Fruit fly (Drosophila melanogaster) whole organism, embryonic: Measurements from ENCODE around the gene CSN6.
A peak's percentile ranks its signal among the peaks of the same experiment; 100 is the strongest.

ENCODE experiments used
- ATbp ChIP-seq: fragments of 200-800 bp; sonication (Bioruptor generic); optimal IDR thresholded peaks from 2 replicates; lab custom pipeline; 2017; ENCODE audit warnings: missing biosample characterization, mild to moderate bottlenecking, missing genetic modification characterization, missing genetic modification reagents
- Aef1 ChIP-seq: fragments of 200-800 bp; sonication (Bioruptor generic); IDR thresholded peaks from 3 replicates; pipeline ENCODE4 v1.3.6; 2022; ENCODE audit warnings: missing biosample characterization, missing genetic modification characterization
- Asciz ChIP-seq: fragments of 200-800 bp; sonication (Bioruptor generic); optimal IDR thresholded peaks from 2 replicates; lab custom pipeline; 2017; ENCODE audit warnings: missing biosample characterization, mild to moderate bottlenecking, missing genetic modification characterization, missing genetic modification reagents
- CG10209 ChIP-seq: fragments of 200-800 bp; sonication (Bioruptor generic); optimal IDR thresholded peaks from 3 replicates; lab custom pipeline; 2017; ENCODE audit warnings: missing biosample characterization, mild to moderate bottlenecking, missing genetic modification characterization, missing genetic modification reagents
- CG11247 ChIP-seq: fragments of 200-800 bp; sonication (Bioruptor generic); IDR thresholded peaks from 2 replicates; pipeline ENCODE4 v1.3.6; 2022; ENCODE audit warnings: missing biosample characterization, missing genetic modification characterization
- CG11696 ChIP-seq: fragments of 200-800 bp; sonication (Bioruptor generic); IDR thresholded peaks from 2 replicates; pipeline ENCODE4 v1.3.6; 2022; ENCODE audit warnings: missing biosample characterization, missing genetic modification characterization
- CG12219 ChIP-seq: fragments of 200-800 bp; sonication (Bioruptor generic); optimal IDR thresholded peaks from 3 replicates; lab custom pipeline; 2018; ENCODE audit warnings: missing biosample characterization, mild to moderate bottlenecking, missing genetic modification characterization
- CG13287 ChIP-seq: fragments of 200-800 bp; sonication (Bioruptor generic); IDR thresholded peaks from 2 replicates; pipeline ENCODE4 v1.3.6; 2022; ENCODE audit warnings: missing biosample characterization, missing genetic modification characterization; ENCODE audit not compliant: partially characterized antibody
- CG14050 ChIP-seq: fragments of 200-800 bp; sonication (Bioruptor generic); IDR thresholded peaks from 3 replicates; pipeline ENCODE4 v1.3.6; 2022; ENCODE audit warnings: missing biosample characterization, missing genetic modification characterization
- CG14710 ChIP-seq: fragments of 200-800 bp; sonication (Bioruptor generic); optimal IDR thresholded peaks from 3 replicates; lab custom pipeline; 2019; ENCODE audit warnings: missing biosample characterization, mild to moderate bottlenecking, missing genetic modification characterization, moderate library complexity
- CG1529 ChIP-seq: fragments of 200-800 bp; sonication (Bioruptor generic); optimal IDR thresholded peaks from 3 replicates; lab custom pipeline; 2018; ENCODE audit warnings: missing biosample characterization, missing genetic modification characterization
- CG15514 ChIP-seq: fragments of 200-800 bp; sonication (Bioruptor generic); optimal IDR thresholded peaks from 3 replicates; lab custom pipeline; 2017; ENCODE audit warnings: missing biosample characterization, missing genetic modification characterization, mild to moderate bottlenecking, moderate library complexity, missing genetic modification reagents
- CG3281 ChIP-seq: fragments of 200-800 bp; sonication (Bioruptor generic); optimal IDR thresholded peaks from 3 replicates; lab custom pipeline; 2017; ENCODE audit warnings: missing biosample characterization, mild to moderate bottlenecking, missing genetic modification characterization
- CG4854 ChIP-seq: fragments of 200-800 bp; sonication (Bioruptor generic); optimal IDR thresholded peaks from 2 replicates; lab custom pipeline; 2016; ENCODE audit warnings: missing biosample characterization, missing genetic modification characterization, inconsistent platforms
- CG5180 ChIP-seq: fragments of 200-800 bp; sonication (Bioruptor generic); optimal IDR thresholded peaks from 3 replicates; lab custom pipeline; 2017; ENCODE audit warnings: missing biosample characterization, missing genetic modification characterization, mild to moderate bottlenecking, moderate library complexity, missing genetic modification reagents
- CG6175 ChIP-seq: fragments of 200-800 bp; sonication (Bioruptor generic); IDR thresholded peaks from 3 replicates; pipeline ENCODE4 v1.3.6; 2022; ENCODE audit warnings: missing biosample characterization, missing genetic modification characterization
- CG7963 ChIP-seq: fragments of 200-800 bp; sonication (Bioruptor generic); IDR thresholded peaks from 3 replicates; pipeline ENCODE4 v1.3.6; 2022; ENCODE audit warnings: missing biosample characterization, missing genetic modification characterization; ENCODE audit not compliant: partially characterized antibody
- CG9437 ChIP-seq: fragments of 200-800 bp; sonication (Bioruptor generic); optimal IDR thresholded peaks from 2 replicates; lab custom pipeline; 2018; ENCODE audit warnings: missing biosample characterization, mild to moderate bottlenecking, missing genetic modification characterization
- Dek ChIP-seq: fragments of 200-800 bp; sonication (Bioruptor generic); optimal IDR thresholded peaks from 3 replicates; lab custom pipeline; 2019; ENCODE audit warnings: missing biosample characterization, mild to moderate bottlenecking, missing genetic modification characterization, moderate library complexity
- Dll ChIP-seq: fragments of 200-800 bp; sonication (Bioruptor generic); IDR thresholded peaks from 4 replicates; pipeline ENCODE4 v1.3.6; 2022; ENCODE audit warnings: missing biosample characterization, missing genetic modification characterization; ENCODE audit not compliant: partially characterized antibody
- Doc3 ChIP-seq: fragments of 200-800 bp; sonication (Bioruptor generic); IDR thresholded peaks from 3 replicates; pipeline ENCODE4 v1.3.6; 2022; ENCODE audit warnings: missing biosample characterization, missing genetic modification characterization; ENCODE audit not compliant: partially characterized antibody
- Drgx ChIP-seq: fragments of 200-800 bp; sonication (Bioruptor generic); IDR thresholded peaks from 2 replicates; pipeline ENCODE4 v1.3.6; 2022; ENCODE audit warnings: missing biosample characterization, missing genetic modification characterization
- Ets65A ChIP-seq: fragments of 200-800 bp; sonication (Bioruptor generic); peaks from one replicate; lab custom pipeline; 2016; ENCODE audit warnings: missing biosample characterization, missing genetic modification characterization
- H2.0 ChIP-seq: fragments of 200-800 bp; sonication (Bioruptor generic); IDR thresholded peaks from 2 replicates; pipeline ENCODE4 v1.3.6; 2022; ENCODE audit warnings: missing biosample characterization, missing genetic modification characterization
- HmgD ChIP-seq: fragments of 200-800 bp; sonication (Bioruptor generic); optimal IDR thresholded peaks from 3 replicates; lab custom pipeline; 2016; ENCODE audit warnings: missing biosample characterization, missing genetic modification characterization
- Lim3 ChIP-seq: fragments of 200-800 bp; sonication (Bioruptor generic); IDR thresholded peaks from 2 replicates; pipeline ENCODE4 v1.3.6; 2022; ENCODE audit warnings: missing biosample characterization, missing genetic modification characterization
- Max ChIP-seq: fragments of 200-800 bp; sonication (Bioruptor generic); optimal IDR thresholded peaks from 2 replicates; lab custom pipeline; 2016; ENCODE audit warnings: missing biosample characterization, mild to moderate bottlenecking, missing genetic modification characterization
- Med ChIP-seq: fragments of 200-800 bp; sonication (Bioruptor generic); peaks from one replicate; lab custom pipeline; 2016; ENCODE audit warnings: missing biosample characterization, missing genetic modification characterization, mild to moderate bottlenecking, inconsistent platforms, moderate library complexity
- Pdp1 ChIP-seq, 2 experiments: fragments of 200-800 bp; sonication (Bioruptor generic); optimal IDR thresholded peaks; 3 replicates each; lab custom pipeline; 2016; ENCODE audit warnings: missing biosample characterization in 2 of 2, missing genetic modification characterization in 2 of 2, mild to moderate bottlenecking in 1 of 2, moderate library complexity in 1 of 2
- Spps ChIP-seq: fragments of 200-800 bp; sonication (Bioruptor generic); optimal IDR thresholded peaks from 2 replicates; lab custom pipeline; 2018; ENCODE audit warnings: missing biosample characterization, mild to moderate bottlenecking, missing genetic modification characterization
- Tbp ChIP-seq: fragments of >200 bp; optimal IDR thresholded peaks from 2 replicates; lab custom pipeline; 2018; ENCODE audit warnings: missing biosample characterization, missing genetic modification characterization
- Trl ChIP-seq, 3 experiments: fragments of >200 bp in 2 of 3; fragments of 200-800 bp in 1 of 3; sonication (Bioruptor generic) in 1 of 3; optimal IDR thresholded peaks; 2 replicates in 1 of 3; 3 replicates in 2 of 3; lab custom pipeline; 2016 to 2017; ENCODE audit warnings: missing biosample characterization in 1 of 3, missing genetic modification characterization in 1 of 3
- ash1 ChIP-seq: fragments of 200-800 bp; sonication (Bioruptor generic); optimal IDR thresholded peaks from 2 replicates; lab custom pipeline; 2018; ENCODE audit warnings: missing biosample characterization, mild to moderate bottlenecking, missing genetic modification characterization
- dm ChIP-seq: fragments of 200-800 bp; sonication (Bioruptor generic); optimal IDR thresholded peaks from 3 replicates; lab custom pipeline; 2016; ENCODE audit warnings: missing biosample characterization, missing genetic modification characterization
- fd3F ChIP-seq: fragments of 200-800 bp; sonication (Bioruptor generic); optimal IDR thresholded peaks from 2 replicates; lab custom pipeline; 2018; ENCODE audit warnings: missing biosample characterization, mild to moderate bottlenecking, missing genetic modification characterization, moderate library complexity
- fu2 ChIP-seq: fragments of 200-800 bp; sonication (Bioruptor generic); optimal IDR thresholded peaks from 2 replicates; lab custom pipeline; 2016; ENCODE audit warnings: missing biosample characterization, missing genetic modification characterization
- grau ChIP-seq: fragments of 200-800 bp; optimal IDR thresholded peaks from 3 replicates; lab custom pipeline; 2019; ENCODE audit warnings: missing biosample characterization, mild to moderate bottlenecking, missing genetic modification characterization, moderate library complexity
- h ChIP-seq: fragments of >200 bp; optimal IDR thresholded peaks from 2 replicates; lab custom pipeline; 2017
- mirr ChIP-seq: fragments of 200-800 bp; sonication (Bioruptor generic); optimal IDR thresholded peaks from 3 replicates; lab custom pipeline; 2018; ENCODE audit warnings: missing biosample characterization, mild to moderate bottlenecking, missing genetic modification characterization
- onecut ChIP-seq: fragments of 200-800 bp; sonication (Bioruptor generic); IDR thresholded peaks from 2 replicates; pipeline ENCODE4 v1.3.6; 2022; ENCODE audit warnings: missing biosample characterization, missing genetic modification characterization
- pb ChIP-seq: fragments of 200-800 bp; sonication (Bioruptor generic); optimal IDR thresholded peaks from 3 replicates; lab custom pipeline; 2016; ENCODE audit warnings: missing biosample characterization, missing genetic modification characterization
- rib ChIP-seq: fragments of 200-800 bp; sonication (Bioruptor generic); IDR thresholded peaks from 2 replicates; pipeline ENCODE4 v1.3.6; 2022; ENCODE audit warnings: missing biosample characterization, missing genetic modification characterization
- schlank ChIP-seq: fragments of 200-800 bp; sonication (Bioruptor generic); optimal IDR thresholded peaks from 2 replicates; lab custom pipeline; 2018; ENCODE audit warnings: missing biosample characterization, mild to moderate bottlenecking, missing genetic modification characterization
- sens ChIP-seq: fragments of 200-800 bp; sonication (Bioruptor generic); peaks from one replicate; lab custom pipeline; 2016; ENCODE audit warnings: missing biosample characterization, missing genetic modification characterization
- shn ChIP-seq: fragments of 200-800 bp; sonication (Bioruptor generic); optimal IDR thresholded peaks from 3 replicates; lab custom pipeline; 2016; ENCODE audit warnings: missing biosample characterization, missing genetic modification characterization
- trh ChIP-seq: fragments of 200-800 bp; sonication (Bioruptor generic); optimal IDR thresholded peaks from 2 replicates; lab custom pipeline; 2016; ENCODE audit warnings: missing biosample characterization, missing genetic modification characterization
- tx ChIP-seq: fragments of 200-800 bp; sonication (Bioruptor generic); optimal IDR thresholded peaks from 2 replicates; lab custom pipeline; 2016; ENCODE audit warnings: missing biosample characterization, missing genetic modification characterization

The CSN6 gene

dm6 chr3R:22573590-22573989, 7.0 kb upstream of the CSN6 start (continued):
- TF ChIP-seq CG15514 (GFP tag; lab: Kevin White, UChicago) = peak; percentile 17
- TF ChIP-seq CG10209 (GFP tag; lab: Kevin White, UChicago) = peak; percentile 22
- no peak for TF ChIP-seq HmgD (GFP tag; lab: Kevin White, UChicago)
- peak; percentile 56 for TF ChIP-seq Asciz (GFP tag; lab: Kevin White, UChicago)
- TF ChIP-seq onecut (GFP tag; lab: Robert Waterston, UW) = no peak
- no peak for TF ChIP-seq Spps (tag; lab: Kevin White, UChicago)
- peak; percentile 64 for TF ChIP-seq ATbp
- no peak for TF ChIP-seq Trl (optimal IDR thresholded peaks at IDR 0.05; lab: Kevin White, UChicago)
- no peak for TF ChIP-seq Trl (GFP tag; optimal IDR thresholded peaks at IDR 0.05; lab: Kevin White, UChicago)
- TF ChIP-seq CG13287 (GFP tag; lab: Robert Waterston, UW) = no peak
- TF ChIP-seq CG1529 (GFP tag; lab: Kevin White, UChicago) = peak; percentile 34
- peak; percentile 0 for TF ChIP-seq CG3281 (GFP tag; lab: Kevin White, UChicago)
- TF ChIP-seq CG12219 = peak; percentile 38
- TF ChIP-seq mirr (GFP tag; lab: Kevin White, UChicago) = no peak

DNA sequence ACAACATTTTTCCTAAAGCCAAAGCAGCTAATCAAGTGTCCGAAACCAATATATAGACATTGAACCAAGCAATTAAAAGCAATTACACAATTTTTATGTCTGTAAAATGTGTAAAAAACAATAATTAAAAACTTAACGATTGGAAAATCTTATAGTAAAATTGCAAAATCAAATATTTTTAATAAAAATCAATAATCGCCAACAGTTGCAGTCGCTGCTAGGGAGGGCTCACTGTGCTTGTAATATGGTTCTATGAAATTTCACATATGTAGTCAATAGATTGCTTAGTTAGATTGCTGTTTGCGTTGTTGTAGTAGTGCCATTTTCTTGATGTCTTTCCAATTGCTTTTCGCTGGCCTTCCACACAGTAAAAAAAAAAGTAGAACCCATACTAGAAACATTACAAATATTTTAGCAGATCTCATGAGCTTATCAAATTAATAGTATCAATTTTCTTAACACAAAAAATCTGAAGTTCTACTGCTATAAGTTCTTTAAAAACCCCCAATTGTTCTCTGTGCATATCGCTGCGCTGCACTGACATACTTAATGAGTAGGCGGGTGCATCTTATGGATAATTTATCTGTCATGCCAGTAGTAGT, 4.4 kb upstream of the CSN6 start:
- TF ChIP-seq Drgx (GFP tag; lab: Robert Waterston, UW) (peak; percentile 34; the same call in 1 of the 2 replicates), Med (peak; percentile 6), grau (tag; lab: Kevin White, UChicago) (peak; percentile 26), sens (GFP tag; lab: Kevin White, UChicago) (peak; percentile 59), trh (GFP tag; lab: Kevin White, UChicago) (no peak), Pdp1 (GFP tag; optimal IDR thresholded peaks at IDR 0.05; lab: Kevin White, UChicago) (peak in 1 of 2 experiments; percentile 13), Doc3 (no peak), Ets65A (GFP tag; lab: Kevin White, UChicago) (peak; percentile 25)
- TF ChIP-seq, all 482 proteins: peak for 6

DNA sequence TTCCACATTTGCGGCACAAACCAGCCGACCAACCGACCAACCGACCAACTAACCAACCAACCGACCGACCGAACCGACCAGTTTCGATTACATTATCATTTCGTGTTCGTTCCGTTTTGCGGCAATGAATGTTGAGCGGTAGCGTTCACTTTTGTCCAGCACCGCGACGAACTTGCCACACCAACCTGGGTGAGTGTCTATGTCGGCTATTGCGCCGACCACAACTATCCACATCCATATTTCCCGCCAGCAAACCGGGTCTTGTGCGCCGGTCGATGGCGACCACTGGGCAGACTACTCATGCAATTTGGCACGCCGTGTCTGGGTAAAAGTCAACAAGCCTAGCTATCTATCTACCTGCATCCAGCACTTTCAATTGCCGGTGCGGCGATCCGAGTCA, 3.6 kb upstream of the CSN6 start:
- TF ChIP-seq CG4854 (GFP tag; lab: Kevin White, UChicago) = no peak
- peak; percentile 55; the same call in 1 of the 3 replicates for TF ChIP-seq CG6175 (GFP tag; lab: Robert Waterston, UW)
- TF ChIP-seq fu2 = no peak
- no peak for TF ChIP-seq dm (GFP tag; lab: Kevin White, UChicago)
- no peak for TF ChIP-seq fd3F (GFP tag; lab: Kevin White, UChicago)
- no peak for TF ChIP-seq CG11247 (GFP tag; lab: Robert Waterston, UW)
- no peak for TF ChIP-seq Spps (tag; lab: Kevin White, UChicago)
- no peak for TF ChIP-seq Tbp
- no peak for TF ChIP-seq tx (GFP tag; lab: Kevin White, UChicago)
- no peak for TF ChIP-seq HmgD (GFP tag; lab: Kevin White, UChicago)
- no peak for TF ChIP-seq CG14050 (GFP tag; lab: Robert Waterston, UW)
- TF ChIP-seq CG5180 (GFP tag; lab: Kevin White, UChicago) = peak; percentile 73
- no peak for TF ChIP-seq Aef1 (GFP tag; lab: Robert Waterston, UW)
- no peak for TF ChIP-seq rib (GFP tag; lab: Robert Waterston, UW)
- no peak for TF ChIP-seq Dek
- TF ChIP-seq CG11696 (GFP tag; lab: Robert Waterston, UW) = no peak

- TF ChIP-seq ash1 (GFP tag; lab: Kevin White, UChicago) = no peak
- TF ChIP-seq pb = no peak
- TF ChIP-seq Spps (tag; lab: Kevin White, UChicago) = no peak
- no peak for TF ChIP-seq H2.0 (GFP tag; lab: Robert Waterston, UW)
- no peak for TF ChIP-seq CG9437 (GFP tag; lab: Kevin White, UChicago)
- TF ChIP-seq Max = peak; percentile 52
- no peak for TF ChIP-seq schlank (tag; lab: Kevin White, UChicago)
- no peak for TF ChIP-seq h (lab: Kevin White, UChicago)
- TF ChIP-seq CG14710 = peak; percentile 0
- 0 out of 4 replicates have a peak, but pooled peaks have one; percentile 11 for TF ChIP-seq Dll
- TF ChIP-seq shn (GFP tag; lab: Kevin White, UChicago) = no peak
- TF ChIP-seq Lim3 (GFP tag; lab: Robert Waterston, UW) = no peak
- TF ChIP-seq CG7963 (GFP tag; lab: Robert Waterston, UW) = 0 out of 3 replicates have a peak, but pooled peaks have one; percentile 23
Observed at dm6 chr3R:22582981-22583380, 2.4 kb downstream of the CSN6 start, which contains the start of gene Dph5. Gene Dph5 (minus strand): TSS chr3R:22583225.
